Worm (Caenorhabditis elegans) whole organism, young adult: ENCODE measurements around the gene lgc-43.

ENCODE experiments used
- F57A8.1 ChIP-seq: fragments of 200-800 bp; sonication (Bioruptor generic); optimal IDR thresholded peaks from 2 replicates; lab custom pipeline; 2018; ENCODE audit warnings: mild to moderate bottlenecking, missing genetic modification characterization, moderate library complexity, missing compliant biosample characterization
- Y67H2A.10 ChIP-seq: fragments of 200-800 bp; sonication (Bioruptor generic); conservative IDR thresholded peaks from 2 replicates; pipeline ENCODE4 v1.3.6; 2022; ENCODE audit warnings: missing genetic modification reagents, missing genetic modification characterization, missing compliant biosample characterization
- ama-1 ChIP-seq, 3 experiments: fragments of 150-350 bp in 1 of 3; sonication (generic microtip) in 2 of 3; optimal IDR thresholded peaks; 2 replicates each; lab custom pipeline; 2014 to 2018; ENCODE audit warnings: missing biosample characterization in 2 of 3, missing genetic modification characterization in 2 of 3, missing genetic modification reagents in 2 of 3
- egrh-3 ChIP-seq: fragments of 200-800 bp; sonication (Bioruptor generic); IDR thresholded peaks from 2 replicates; pipeline ENCODE4 v1.3.6; 2022; ENCODE audit warnings: missing genetic modification reagents, missing genetic modification characterization, missing compliant biosample characterization
- gei-17 ChIP-seq: fragments of 200-800 bp; sonication (Bioruptor generic); optimal IDR thresholded peaks from 2 replicates; lab custom pipeline; 2018; ENCODE audit warnings: mild to moderate bottlenecking, missing genetic modification characterization, missing compliant biosample characterization
- hmg-1.2 ChIP-seq: fragments of 200-800 bp; sonication (Bioruptor generic); IDR thresholded peaks from 2 replicates; pipeline ENCODE4 v1.3.6; 2022; ENCODE audit warnings: missing genetic modification reagents, missing genetic modification characterization, missing compliant biosample characterization
- lir-1 ChIP-seq: fragments of 200-800 bp; sonication (Bioruptor generic); conservative IDR thresholded peaks from 2 replicates; pipeline ENCODE4 v1.3.6; 2022; ENCODE audit warnings: missing genetic modification reagents, missing genetic modification characterization, missing compliant biosample characterization
- mel-28 ChIP-seq: sonication (generic microtip); optimal IDR thresholded peaks from 2 replicates; lab custom pipeline; 2016; ENCODE audit warnings: borderline replicate concordance, mild to moderate bottlenecking, missing genetic modification characterization, missing compliant biosample characterization
- nfyb-1 ChIP-seq: fragments of 200-800 bp; sonication (Bioruptor generic); IDR thresholded peaks from 2 replicates; pipeline ENCODE4 v1.3.6; 2022; ENCODE audit warnings: missing genetic modification reagents, missing genetic modification characterization, missing compliant biosample characterization
- sea-2 ChIP-seq: fragments of 200-800 bp; sonication (Bioruptor generic); IDR thresholded peaks from 2 replicates; pipeline ENCODE4 v1.3.6; 2022; ENCODE audit warnings: missing genetic modification characterization, missing compliant biosample characterization
- snpc-4 ChIP-seq, 5 experiments: fragments of 150-350 bp in 1 of 5; sonication (generic microtip) in 4 of 5; optimal IDR thresholded peaks; 2 replicates each; lab custom pipeline; 2014 to 2018; ENCODE audit warnings: missing genetic modification characterization in 5 of 5, missing biosample characterization in 3 of 5, antibody characterized with exemption in 2 of 5, mild to moderate bottlenecking in 2 of 5, missing compliant biosample characterization in 2 of 5, missing genotype in 2 of 5, moderate library complexity in 2 of 5, missing genetic modification reagents in 1 of 5
- tbp1 ChIP-seq: fragments of 200-800 bp; sonication (Bioruptor generic); optimal IDR thresholded peaks from 2 replicates; lab custom pipeline; 2018; ENCODE audit warnings: mild to moderate bottlenecking, missing genetic modification characterization, missing compliant biosample characterization
- unc-130 ChIP-seq: sonication (generic microtip); optimal IDR thresholded peaks from 2 replicates; lab custom pipeline; 2016; ENCODE audit warnings: missing genetic modification reagents, missing genetic modification characterization, missing compliant biosample characterization
- unc-62 ChIP-seq: fragments of 150-350 bp; optimal IDR thresholded peaks from 2 replicates; lab custom pipeline; 2014; ENCODE audit warnings: missing biosample characterization, missing genetic modification reagents, missing genetic modification characterization

- TF ChIP-seq snpc-4 (GFP tag; optimal IDR thresholded peaks at IDR 0.05; lab: Kevin White, UChicago) (no peak), snpc-4 (tag; optimal IDR thresholded peaks at IDR 0.05; lab: Kevin White, UChicago) (no peak), gei-17 (GFP tag; lab: Kevin White, UChicago) (no peak), unc-130 (no peak), mel-28 (tag; lab: Kevin White, UChicago) (no peak), sea-2 (GFP tag; lab: Robert Waterston, UW) (no peak), hmg-1.2 (GFP tag; lab: Robert Waterston, UW) (no peak), lir-1 (GFP tag; lab: Robert Waterston, UW) (no peak), nfyb-1 (GFP tag; lab: Robert Waterston, UW) (no peak), Y67H2A.10 (GFP tag; lab: Robert Waterston, UW) (no peak), ama-1 (optimal IDR thresholded peaks at IDR 0.05; lab: Kevin White, UChicago) (no peak), ama-1 (GFP tag; optimal IDR thresholded peaks at IDR 0.05; lab: Kevin White, UChicago) (no peak), egrh-3 (GFP tag; lab: Robert Waterston, UW) (no peak), F57A8.1 (GFP tag; lab: Kevin White, UChicago) (no peak), unc-62 (no peak), tbp1 (no peak)
These were observed 44.8 kb upstream of the lgc-43 start, which contains the start of gene T07G12.3 for ce11 chrIV:10533639-10534038.
